Fruit fly (Drosophila melanogaster): Measurements from ENCODE around the gene KaiR1D.

KaiR1D gene

dm6 chr3R:20850395-20851039 is 15.5 kb downstream of the KaiR1D start, which contains the start of gene RpS30 (continued):
- TF ChIP-seq gt (GFP tag; IDR thresholded peaks at IDR 0.05) (no peak), Eip74EF (GFP tag; optimal IDR thresholded peaks at IDR 0.05) (peak in 1 of 2 experiments; percentile 4), ash1 (GFP tag; optimal IDR thresholded peaks at IDR 0.05) (no peak), esg (GFP tag; conservative IDR thresholded peaks at IDR 0.05) (no peak), jumu (GFP tag; optimal IDR thresholded peaks at IDR 0.05) (no peak), NC2β (GFP tag; optimal IDR thresholded peaks at IDR 0.05) (peak; percentile 76), CG13287 (GFP tag; IDR thresholded peaks at IDR 0.05; ENCODE audit: partially characterized antibody) (peak; percentile 98), CG3407 (GFP tag; optimal IDR thresholded peaks at IDR 0.05) (no peak), Hmx (GFP tag; optimal IDR thresholded peaks at IDR 0.05) (no peak), CG6689 (GFP tag; IDR thresholded peaks at IDR 0.05) (no peak), pan (optimal IDR thresholded peaks at IDR 0.05) (no peak), pan (GFP tag; optimal IDR thresholded peaks at IDR 0.05 in 1 of 2, IDR thresholded peaks at IDR 0.05 in 1 of 2) (no peak), Awh (GFP tag; IDR thresholded peaks at IDR 0.05) (no peak), Hr39 (optimal IDR thresholded peaks at IDR 0.05) (no peak), MTF-1 (GFP tag; optimal IDR thresholded peaks at IDR 0.05; ENCODE audit: borderline replicate concordance) (no peak), pum (GFP tag; optimal IDR thresholded peaks at IDR 0.05) (no peak), zf30C (GFP tag; optimal IDR thresholded peaks at IDR 0.05) (no peak), Fer1 (GFP tag; optimal IDR thresholded peaks at IDR 0.05) (peak; percentile 59), CG1024 (GFP tag; IDR thresholded peaks at IDR 0.05) (no peak), prd (optimal IDR thresholded peaks at IDR 0.05) (no peak), prd (GFP tag; IDR thresholded peaks at IDR 0.05) (0 out of 3 replicates have a peak, but pooled peaks have one; percentile 8), CG14667 (GFP tag; IDR thresholded peaks at IDR 0.05) (no peak), CG2120 (GFP tag; optimal IDR thresholded peaks at IDR 0.05) (peak; percentile 39), B-H1 (GFP tag; IDR thresholded peaks at IDR 0.05) (no peak), Lpt (GFP tag; optimal IDR thresholded peaks at IDR 0.05) (no peak), luna (GFP tag; optimal IDR thresholded peaks at IDR 0.05) (no peak), sd (tag; optimal IDR thresholded peaks at IDR 0.05) (no peak), ab (GFP tag; optimal IDR thresholded peaks at IDR 0.05) (no peak), CG10431 (GFP tag; optimal IDR thresholded peaks at IDR 0.05) (peak; percentile 34), pita (GFP tag; optimal IDR thresholded peaks at IDR 0.05) (no peak), gro (GFP tag; optimal IDR thresholded peaks at IDR 0.05) (peak; percentile 70), Nf-YC (tag; optimal IDR thresholded peaks at IDR 0.05) (peak; percentile 69), HmgD (GFP tag; optimal IDR thresholded peaks at IDR 0.05) (peak; percentile 85), CG2678 (tag; optimal IDR thresholded peaks at IDR 0.05) (no peak), exex (tag; optimal IDR thresholded peaks at IDR 0.05) (peak; percentile 1), CG13894 (tag; optimal IDR thresholded peaks at IDR 0.05) (peak; percentile 36), Med (GFP tag) (peak; percentile 93), D19A (tag; optimal IDR thresholded peaks at IDR 0.05) (peak; percentile 7), CG3065 (GFP tag; optimal IDR thresholded peaks at IDR 0.05) (no peak), stwl (tag; optimal IDR thresholded peaks at IDR 0.05) (peak; percentile 97), Sox102F (GFP tag; optimal IDR thresholded peaks at IDR 0.05) (no peak), en (GFP tag; optimal IDR thresholded peaks at IDR 0.05) (no peak), pzg (GFP tag; optimal IDR thresholded peaks at IDR 0.05) (peak; percentile 99), tll (GFP tag; optimal IDR thresholded peaks at IDR 0.05) (peak in 1 of 2 experiments; percentile 31), CG1602 (GFP tag; optimal IDR thresholded peaks at IDR 0.05) (no peak), run (tag; optimal IDR thresholded peaks at IDR 0.05) (no peak), CG12219 (GFP tag; optimal IDR thresholded peaks at IDR 0.05) (no peak), CG12744 (GFP tag; optimal IDR thresholded peaks at IDR 0.05) (no peak), dmrt99B (tag; optimal IDR thresholded peaks at IDR 0.05) (no peak), CG17328 (GFP tag; IDR thresholded peaks at IDR 0.05) (no peak), CG4730 (GFP tag; IDR thresholded peaks at IDR 0.05) (no peak)

All from whole organism, embryonic.